Worm (Caenorhabditis elegans) whole organism, L4 larva: ENCODE measurements around the gene prx-19.

ENCODE experiments used
- F10B5.3 ChIP-seq: sonication (generic microtip); optimal IDR thresholded peaks from 2 replicates; lab custom pipeline; 2016; ENCODE audit warnings: mild to moderate bottlenecking, missing genetic modification characterization, missing compliant biosample characterization
- F26F4.8 ChIP-seq: fragments of 200-800 bp; sonication (Bioruptor generic); conservative IDR thresholded peaks from 2 replicates; pipeline ENCODE4 v1.3.6; 2022; ENCODE audit warnings: missing genetic modification characterization, missing compliant biosample characterization
- F37D6.2 ChIP-seq: sonication (generic microtip); optimal IDR thresholded peaks from 2 replicates; lab custom pipeline; 2016; ENCODE audit warnings: mild to moderate bottlenecking, missing genetic modification characterization, missing compliant biosample characterization
- F44E2.7 ChIP-seq: fragments of 200-800 bp; sonication (Bioruptor generic); IDR thresholded peaks from 2 replicates; pipeline ENCODE4 v2.1.2; 2022; ENCODE audit warnings: missing genetic modification characterization, missing compliant biosample characterization
- T20F7.1 ChIP-seq: fragments of 200-800 bp; sonication (Bioruptor generic); optimal IDR thresholded peaks from 2 replicates; lab custom pipeline; 2018; ENCODE audit warnings: mild to moderate bottlenecking, missing genetic modification characterization, missing compliant biosample characterization
- Y105C5A.15 ChIP-seq: fragments of 200-800 bp; sonication (Bioruptor generic); IDR thresholded peaks from 2 replicates; pipeline ENCODE4 v1.3.6; 2022; ENCODE audit warnings: missing genetic modification characterization, missing compliant biosample characterization
- Y5F2A.4 ChIP-seq: fragments of 200-800 bp; sonication (Bioruptor generic); optimal IDR thresholded peaks from 2 replicates; lab custom pipeline; 2018; ENCODE audit warnings: mild to moderate bottlenecking, missing genetic modification characterization, missing compliant biosample characterization
- ZK337.2 ChIP-seq: fragments of 200-800 bp; sonication (Bioruptor generic); IDR thresholded peaks from 2 replicates; pipeline ENCODE4 v1.3.6; 2022; ENCODE audit warnings: missing genetic modification reagents, missing genetic modification characterization, missing compliant biosample characterization
- ZK546.5 ChIP-seq, 2 experiments: sonication (generic microtip); optimal IDR thresholded peaks; 2 replicates each; lab custom pipeline; 2017; ENCODE audit warnings: missing biosample characterization in 2 of 2, missing genetic modification characterization in 2 of 2
- ama-1 ChIP-seq: fragments of 150-350 bp; optimal IDR thresholded peaks from 2 replicates; lab custom pipeline; 2014; ENCODE audit warnings: inconsistent platforms, mixed read lengths
- arid-1 ChIP-seq: fragments of 200-800 bp; sonication (Bioruptor generic); conservative IDR thresholded peaks from 2 replicates; pipeline ENCODE4 v1.3.6; 2022; ENCODE audit warnings: missing genetic modification reagents, missing genetic modification characterization, missing compliant biosample characterization
- attf-4 ChIP-seq: sonication (generic microtip); optimal IDR thresholded peaks from 3 replicates; lab custom pipeline; 2017; ENCODE audit warnings: missing biosample characterization, missing genetic modification characterization
- ceh-20 ChIP-seq: fragments of 200-800 bp; sonication (Bioruptor generic); IDR thresholded peaks from 2 replicates; pipeline ENCODE4 v1.3.6; 2022; ENCODE audit warnings: missing genetic modification reagents, missing genetic modification characterization, missing compliant biosample characterization
- ceh-28 ChIP-seq: fragments of 150-350 bp; optimal IDR thresholded peaks from 2 replicates; lab custom pipeline; 2014; ENCODE audit warnings: missing biosample characterization, missing genetic modification reagents, missing genetic modification characterization
- ceh-44 ChIP-seq: fragments of 200-800 bp; sonication (Bioruptor generic); IDR thresholded peaks from 2 replicates; pipeline ENCODE4 v1.3.6; 2022; ENCODE audit warnings: missing genetic modification reagents, missing genetic modification characterization, missing compliant biosample characterization
- ceh-62 ChIP-seq: sonication (generic microtip); optimal IDR thresholded peaks from 2 replicates; lab custom pipeline; 2017; ENCODE audit warnings: missing biosample characterization, missing genetic modification characterization
- cey-2 ChIP-seq: sonication (generic microtip); optimal IDR thresholded peaks from 3 replicates; lab custom pipeline; 2017; ENCODE audit warnings: missing genetic modification characterization, mild to moderate bottlenecking, missing compliant biosample characterization, antibody characterized with exemption, borderline replicate concordance; ENCODE audit not compliant: insufficient read depth
- ctbp-1 ChIP-seq: fragments of 200-800 bp; sonication (Bioruptor generic); IDR thresholded peaks from 2 replicates; pipeline ENCODE4 v1.3.6; 2022; ENCODE audit warnings: missing genetic modification reagents, missing genetic modification characterization, missing compliant biosample characterization
- daf-12 ChIP-seq: fragments of 150-350 bp; optimal IDR thresholded peaks from 2 replicates; lab custom pipeline; 2014; ENCODE audit warnings: missing biosample characterization, missing genetic modification reagents, missing genetic modification characterization
- daf-16 ChIP-seq, 3 experiments: sonication (generic microtip); optimal IDR thresholded peaks; 2 replicates each; lab custom pipeline; 2016 to 2017; ENCODE audit warnings: missing genetic modification characterization in 3 of 3, missing genetic modification reagents in 3 of 3, mild to moderate bottlenecking in 2 of 3, missing compliant biosample characterization in 2 of 3, missing biosample characterization in 1 of 3, moderate library complexity in 1 of 3
- dmd-8 ChIP-seq: fragments of 200-800 bp; sonication (Bioruptor generic); IDR thresholded peaks from 2 replicates; pipeline ENCODE4 v1.3.6; 2022; ENCODE audit warnings: missing genetic modification characterization, missing compliant biosample characterization
- dmd-9 ChIP-seq: fragments of 200-800 bp; sonication (Bioruptor generic); IDR thresholded peaks from 2 replicates; pipeline ENCODE4 v1.3.6; 2022; ENCODE audit warnings: missing genetic modification reagents, missing genetic modification characterization, missing compliant biosample characterization
- duxl-1 ChIP-seq: sonication (generic microtip); optimal IDR thresholded peaks from 2 replicates; lab custom pipeline; 2016; ENCODE audit warnings: mild to moderate bottlenecking, missing genetic modification characterization, moderate library complexity, missing compliant biosample characterization; ENCODE audit not compliant: poor library complexity
- dve-1 ChIP-seq: sonication (generic microtip); optimal IDR thresholded peaks from 2 replicates; lab custom pipeline; 2017; ENCODE audit warnings: antibody characterized with exemption, mild to moderate bottlenecking, missing genetic modification characterization, missing compliant biosample characterization; ENCODE audit not compliant: insufficient read depth
- fkh-10 ChIP-seq: fragments of 150-350 bp; optimal IDR thresholded peaks from 2 replicates; lab custom pipeline; 2014; ENCODE audit warnings: missing biosample characterization, missing genetic modification reagents, missing genetic modification characterization
- jun-1 ChIP-seq: fragments of 150-350 bp; optimal IDR thresholded peaks from 2 replicates; lab custom pipeline; 2014; ENCODE audit warnings: missing biosample characterization, missing genetic modification reagents, missing genetic modification characterization
- lim-7 ChIP-seq: fragments of 200-800 bp; sonication (Bioruptor generic); IDR thresholded peaks from 2 replicates; pipeline ENCODE4 v1.3.6; 2022; ENCODE audit warnings: missing genetic modification characterization, missing compliant biosample characterization
- lin-13 ChIP-seq: fragments of 150-350 bp; optimal IDR thresholded peaks from 2 replicates; lab custom pipeline; 2014; ENCODE audit warnings: missing biosample characterization, missing genetic modification reagents, missing genetic modification characterization
- lin-39 ChIP-seq: fragments of 150-350 bp; optimal IDR thresholded peaks from 2 replicates; lab custom pipeline; 2014; ENCODE audit warnings: missing biosample characterization, missing genetic modification reagents, missing genetic modification characterization
- lsy-2 ChIP-seq, 2 experiments: fragments of 150-350 bp in 1 of 2; sonication (generic microtip) in 1 of 2; optimal IDR thresholded peaks; 2 replicates each; lab custom pipeline; 2014 to 2017; ENCODE audit warnings: missing biosample characterization in 2 of 2, missing genetic modification characterization in 2 of 2
- mep-1 ChIP-seq: fragments of 150-350 bp; sonication (generic microtip); optimal IDR thresholded peaks from 3 replicates; lab custom pipeline; 2014; ENCODE audit warnings: missing biosample characterization, missing genetic modification characterization
- mes-2 ChIP-seq: sonication (generic microtip); optimal IDR thresholded peaks from 2 replicates; lab custom pipeline; 2016; ENCODE audit warnings: missing genotype, mild to moderate bottlenecking, missing genetic modification characterization, missing compliant biosample characterization; ENCODE audit not compliant: poor library complexity, severe bottlenecking
- nhr-11 ChIP-seq: fragments of 150-350 bp; optimal IDR thresholded peaks from 2 replicates; lab custom pipeline; 2014; ENCODE audit warnings: missing biosample characterization, missing genetic modification characterization
- nhr-237 ChIP-seq: sonication (generic microtip); optimal IDR thresholded peaks from 2 replicates; lab custom pipeline; 2017; ENCODE audit warnings: missing biosample characterization, missing genetic modification characterization
- nhr-28 ChIP-seq: fragments of 150-350 bp; optimal IDR thresholded peaks from 2 replicates; lab custom pipeline; 2014; ENCODE audit warnings: missing biosample characterization, missing genetic modification characterization
- nhr-77 ChIP-seq: fragments of 150-350 bp; optimal IDR thresholded peaks from 2 replicates; lab custom pipeline; 2014; ENCODE audit warnings: missing biosample characterization, missing genetic modification characterization
- php-3 ChIP-seq: fragments of 200-800 bp; sonication (Bioruptor generic); IDR thresholded peaks from 2 replicates; pipeline ENCODE4 v1.3.6; 2022; ENCODE audit warnings: missing genetic modification reagents, missing genetic modification characterization, missing compliant biosample characterization
- pqm-1 ChIP-seq: sonication (generic microtip); optimal IDR thresholded peaks from 2 replicates; lab custom pipeline; 2017; ENCODE audit warnings: missing biosample characterization, missing genetic modification characterization
- rbr-2 ChIP-seq: sonication (generic microtip); optimal IDR thresholded peaks from 2 replicates; lab custom pipeline; 2016; ENCODE audit warnings: missing genotype, missing genetic modification characterization, missing compliant biosample characterization
- sdz-12 ChIP-seq: fragments of 200-800 bp; sonication (Bioruptor generic); optimal IDR thresholded peaks from 2 replicates; lab custom pipeline; 2018; ENCODE audit warnings: mild to moderate bottlenecking, missing genetic modification characterization, missing compliant biosample characterization
- set-16 ChIP-seq: fragments of 200-800 bp; sonication (Bioruptor generic); IDR thresholded peaks from 2 replicates; pipeline ENCODE4 v1.3.6; 2022; ENCODE audit warnings: missing genetic modification reagents, missing genetic modification characterization, missing compliant biosample characterization
- snpc-1.2 ChIP-seq: fragments of 200-800 bp; sonication (Bioruptor generic); IDR thresholded peaks from 2 replicates; pipeline ENCODE4 v1.3.6; 2022; ENCODE audit warnings: missing genetic modification reagents, missing genetic modification characterization, missing compliant biosample characterization
- spr-3 ChIP-seq: fragments of 200-800 bp; sonication (Bioruptor generic); optimal IDR thresholded peaks from 2 replicates; lab custom pipeline; 2018; ENCODE audit warnings: mild to moderate bottlenecking, missing genetic modification characterization, missing compliant biosample characterization
- unc-130 ChIP-seq: sonication (generic microtip); optimal IDR thresholded peaks from 2 replicates; lab custom pipeline; 2016; ENCODE audit warnings: missing genetic modification reagents, missing genetic modification characterization, missing compliant biosample characterization
- vab-7 ChIP-seq: fragments of 200-800 bp; sonication (Bioruptor generic); IDR thresholded peaks from 2 replicates; pipeline ENCODE4 v1.3.6; 2022; ENCODE audit warnings: missing genetic modification reagents, missing genetic modification characterization, missing compliant biosample characterization
- zag-1 ChIP-seq: fragments of 150-350 bp; optimal IDR thresholded peaks from 2 replicates; lab custom pipeline; 2014; ENCODE audit warnings: missing biosample characterization, missing genetic modification characterization
- zfp-2 ChIP-seq: sonication (generic microtip); optimal IDR thresholded peaks from 2 replicates; lab custom pipeline; 2016; ENCODE audit warnings: mild to moderate bottlenecking, missing genetic modification characterization, missing compliant biosample characterization
- zip-2 ChIP-seq: fragments of 150-350 bp; optimal IDR thresholded peaks from 2 replicates; lab custom pipeline; 2014; ENCODE audit warnings: missing biosample characterization, missing genetic modification characterization
- ztf-11 ChIP-seq: fragments of 150-350 bp; optimal IDR thresholded peaks from 2 replicates; lab custom pipeline; 2014; ENCODE audit warnings: missing biosample characterization, missing genetic modification characterization
- ztf-7 ChIP-seq: fragments of 150-350 bp; optimal IDR thresholded peaks from 2 replicates; lab custom pipeline; 2014; ENCODE audit warnings: missing biosample characterization, missing genetic modification characterization

Gene prx-19

DNA sequence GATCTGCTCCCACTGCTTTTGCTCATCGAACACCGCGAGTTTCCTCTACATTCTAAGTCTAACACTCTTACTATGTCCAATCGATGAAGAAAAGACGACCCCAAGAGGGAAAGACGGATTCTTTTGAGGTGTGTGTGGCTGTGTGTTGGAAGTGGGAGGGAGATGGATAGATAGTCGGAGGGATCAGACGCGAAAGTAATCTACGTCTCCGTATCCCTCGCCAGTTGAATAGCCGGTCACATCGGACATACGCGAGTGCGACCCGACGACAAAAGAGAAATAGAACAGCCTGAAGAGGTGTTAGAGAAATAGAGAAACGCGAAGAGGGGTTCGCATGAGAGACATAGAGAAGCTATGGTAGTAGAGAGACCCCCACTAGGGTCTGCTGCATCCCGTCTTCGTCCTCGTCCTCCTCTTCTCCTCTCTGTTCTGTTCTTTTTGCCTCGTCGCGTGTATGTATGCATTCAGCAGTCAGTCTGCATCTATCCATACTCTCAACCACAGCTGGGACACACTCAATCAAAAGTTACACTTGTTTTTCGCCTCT, 13.4 kb downstream of the prx-19 start (continued):
- TF ChIP-seq lin-39 (tag; lab: Kevin White, UChicago) (peak; percentile 53), F44E2.7 (no peak), zag-1 (peak; percentile 78), lim-7 (GFP tag; lab: Robert Waterston, UW) (no peak), fkh-10 (GFP tag; lab: Kevin White, UChicago) (peak; percentile 96), dmd-9 (0 out of 2 replicates have a peak, but pooled peaks have one; percentile 9), nhr-77 (tag; lab: Kevin White, UChicago) (peak; percentile 87), vab-7 (GFP tag; lab: Robert Waterston, UW) (no peak), rbr-2 (peak; percentile 97), ctbp-1 (GFP tag; lab: Robert Waterston, UW) (peak; percentile 97), ceh-28 (tag; lab: Kevin White, UChicago) (peak; percentile 72), nhr-237 (tag; lab: Kevin White, UChicago) (peak; percentile 58), sdz-12 (no peak), T20F7.1 (GFP tag; lab: Kevin White, UChicago) (peak; percentile 77), ZK337.2 (no peak), snpc-1.2 (0 out of 2 replicates have a peak, but pooled peaks have one; percentile 12), dmd-8 (no peak), ztf-7 (tag; lab: Kevin White, UChicago) (peak; percentile 88), jun-1 (peak; percentile 87), attf-4 (tag; lab: Kevin White, UChicago) (peak; percentile 13), arid-1 (GFP tag; lab: Robert Waterston, UW) (peak; percentile 88), unc-130 (GFP tag; lab: Kevin White, UChicago) (no peak), spr-3 (no peak), lin-13 (GFP tag; lab: Kevin White, UChicago) (peak; percentile 94), dve-1 (tag; lab: Kevin White, UChicago) (peak; percentile 94), ceh-20 (peak; percentile 89)

DNA sequence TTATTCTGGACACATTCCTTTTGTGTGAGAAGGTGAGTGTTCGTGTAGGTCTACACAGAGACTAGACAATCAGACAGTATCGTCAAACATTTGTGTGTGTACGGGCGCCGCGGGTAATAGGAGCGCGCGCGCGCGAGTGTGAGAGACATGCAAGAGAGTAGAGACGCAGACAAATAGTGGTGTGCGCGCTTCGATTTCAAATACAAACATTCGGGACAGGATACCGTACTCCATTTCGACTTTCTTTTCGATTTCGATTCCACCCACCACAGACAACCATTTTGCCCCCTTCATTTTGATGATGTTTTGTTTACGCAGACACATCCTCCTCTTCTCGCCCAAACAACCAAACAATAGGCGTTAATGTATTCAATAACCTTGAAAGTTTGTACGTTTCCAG, 14.3 kb downstream of the prx-19 start:
- TF ChIP-seq zfp-2 (tag; lab: Kevin White, UChicago) = no peak
- TF ChIP-seq mes-2 (tag; lab: Kevin White, UChicago) = peak; percentile 76
- no peak for TF ChIP-seq daf-12 (tag; lab: Kevin White, UChicago)
- TF ChIP-seq mep-1 = peak; percentile 85
- TF ChIP-seq set-16 = no peak; the same call in 1 of the 2 replicates
- no peak for TF ChIP-seq zag-1
- no peak for TF ChIP-seq ZK546.5 (tag; optimal IDR thresholded peaks at IDR 0.05; lab: Kevin White, UChicago)
- 0 out of 2 replicates have a peak, but pooled peaks have one; percentile 8 for TF ChIP-seq php-3 (GFP tag; lab: Robert Waterston, UW)
- TF ChIP-seq pqm-1 (tag; lab: Kevin White, UChicago) = peak; percentile 62
- TF ChIP-seq F44E2.7 = no peak
- TF ChIP-seq ceh-44 (GFP tag; lab: Robert Waterston, UW) = no peak
- peak; percentile 36 for TF ChIP-seq nhr-11 (tag; lab: Kevin White, UChicago)
- TF ChIP-seq Y105C5A.15 (GFP tag; lab: Robert Waterston, UW) = no peak
- TF ChIP-seq ama-1 = no peak
- TF ChIP-seq ztf-11 (tag; lab: Kevin White, UChicago) = no peak
- peak in 1 of 2 experiments; percentile 66 for TF ChIP-seq lsy-2 (tag; optimal IDR thresholded peaks at IDR 0.05; lab: Kevin White, UChicago)
- no peak for TF ChIP-seq Y5F2A.4
- peak; percentile 16 for TF ChIP-seq F10B5.3 (tag; lab: Kevin White, UChicago)
- TF ChIP-seq F26F4.8 (GFP tag; lab: Robert Waterston, UW) = no peak
- no peak for TF ChIP-seq ceh-62 (tag; lab: Kevin White, UChicago)
- peak; percentile 99 for TF ChIP-seq nhr-28 (tag; lab: Kevin White, UChicago)
- TF ChIP-seq daf-16 (GFP tag; optimal IDR thresholded peaks at IDR 0.05; lab: Kevin White, UChicago) = no peak
- TF ChIP-seq daf-16 (tag; optimal IDR thresholded peaks at IDR 0.05; lab: Kevin White, UChicago) = peak; percentile 53
- peak; percentile 28 for TF ChIP-seq cey-2 (tag; lab: Kevin White, UChicago)
- TF ChIP-seq sdz-12 = no peak
- no peak for TF ChIP-seq zip-2
- peak; percentile 30 for TF ChIP-seq duxl-1
- TF ChIP-seq F37D6.2 (tag; lab: Kevin White, UChicago) = no peak
- no peak for TF ChIP-seq dmd-8
